Worm (Caenorhabditis elegans) whole organism, L4 larva: Measurements from ENCODE around the gene mrpl-32.

Experiments used
- ces-1 ChIP-seq: fragments of 150-350 bp; sonication (generic microtip); optimal IDR thresholded peaks from 4 replicates; lab custom pipeline; 2014; ENCODE audit warnings: missing biosample characterization, missing genetic modification reagents, missing genetic modification characterization
- lin-1 ChIP-seq: fragments of 200-800 bp; sonication (Bioruptor generic); IDR thresholded peaks from 2 replicates; pipeline ENCODE4 v1.3.6; 2022; ENCODE audit warnings: missing genetic modification reagents, missing genetic modification characterization, missing compliant biosample characterization
- nhr-237 ChIP-seq: sonication (generic microtip); optimal IDR thresholded peaks from 2 replicates; lab custom pipeline; 2017; ENCODE audit warnings: missing biosample characterization, missing genetic modification characterization
- nhr-6 ChIP-seq: fragments of 150-350 bp; optimal IDR thresholded peaks from 2 replicates; lab custom pipeline; 2014; ENCODE audit warnings: missing biosample characterization, missing genetic modification characterization

DNA sequence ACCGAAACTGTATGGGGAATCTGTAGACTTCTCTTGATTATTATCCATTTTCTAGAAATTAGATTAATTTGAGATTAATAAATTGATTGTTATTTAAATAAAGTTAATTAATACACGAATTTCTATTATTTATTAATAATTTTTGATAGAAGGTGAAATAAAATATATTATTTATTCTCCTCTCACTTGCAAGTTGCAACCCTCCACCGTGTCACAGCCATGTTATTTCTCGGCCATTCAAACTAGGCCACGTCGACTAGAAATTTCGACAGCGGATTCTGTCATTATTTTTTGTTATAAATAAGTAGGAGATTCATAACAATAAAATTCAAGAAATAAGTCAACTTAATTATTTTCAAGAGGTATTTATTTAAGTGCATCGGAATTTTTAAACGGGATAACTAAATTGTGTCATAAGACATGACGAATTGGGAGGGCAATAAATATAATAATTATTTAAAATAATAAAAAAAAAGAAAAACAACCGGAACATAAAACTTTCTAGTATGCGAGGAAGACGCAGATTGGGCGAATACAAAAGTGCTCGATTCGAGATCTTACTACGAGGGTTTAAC lies 5.9 kb upstream of the mrpl-32 start, which contains the start of gene ufbp-1:
- no peak for TF ChIP-seq ces-1 (GFP tag; lab: Kevin White, UChicago)
- TF ChIP-seq nhr-237 (tag; lab: Kevin White, UChicago) = no peak
- peak; percentile 90 for TF ChIP-seq lin-1 (GFP tag; lab: Robert Waterston, UW)
- peak; percentile 52 for TF ChIP-seq nhr-6 (tag; lab: Kevin White, UChicago)
